Worm (Caenorhabditis elegans) whole organism, early embryonic: ENCODE results near the gene F54F7.9.

ENCODE experiments used
- F13C5.2 ChIP-seq: sonication (generic microtip); optimal IDR thresholded peaks from 2 replicates; lab custom pipeline; 2017; ENCODE audit warnings: mild to moderate bottlenecking, missing genetic modification characterization, inconsistent platforms, missing compliant biosample characterization
- ama-1 ChIP-seq: fragments of 150-350 bp; optimal IDR thresholded peaks from 2 replicates; lab custom pipeline; 2014
- flt-1 ChIP-seq: fragments of 200-800 bp; sonication (Bioruptor generic); IDR thresholded peaks from 2 replicates; pipeline ENCODE4 v1.3.6; 2022; ENCODE audit warnings: missing genetic modification characterization, missing compliant biosample characterization

DNA sequence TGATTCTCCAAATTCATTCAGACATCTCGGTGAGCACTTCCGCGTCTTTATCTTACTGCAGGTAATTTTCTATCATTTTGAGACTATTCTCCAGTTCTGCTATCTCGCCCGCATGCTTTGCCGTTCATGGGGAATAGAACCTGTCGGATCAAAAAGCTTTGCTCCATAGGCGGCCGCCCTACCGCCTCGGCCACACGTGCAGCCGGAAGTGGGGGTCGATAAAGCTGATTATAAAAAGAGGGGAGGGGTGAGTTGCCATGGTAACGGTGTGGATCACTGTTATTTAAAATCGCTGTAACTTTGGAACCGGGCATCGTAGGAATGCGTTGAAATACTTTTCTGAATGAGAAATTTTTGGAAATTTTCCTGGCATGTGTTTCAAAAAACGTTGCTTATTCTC is 21.9 kb upstream of the F54F7.9 start:
- TF ChIP-seq flt-1 (GFP tag; lab: Robert Waterston, UW) (no peak), F13C5.2 (no peak), ama-1 (no peak)
